Worm (Caenorhabditis elegans): ENCODE measurements around the gene oig-4.

- TF ChIP-seq elt-1 (tag; optimal IDR thresholded peaks at IDR 0.05; ENCODE audit: borderline replicate concordance, insufficient read depth) (no peak), nhr-76 (tag; optimal IDR thresholded peaks at IDR 0.05) (no peak), nhr-28 (tag; optimal IDR thresholded peaks at IDR 0.05) (no peak), mep-1 (tag; optimal IDR thresholded peaks at IDR 0.05) (no peak), hlh-1 (tag; optimal IDR thresholded peaks at IDR 0.05) (no peak), elt-3 (tag; optimal IDR thresholded peaks at IDR 0.05) (no peak), sptf-1 (tag; optimal IDR thresholded peaks at IDR 0.05) (no peak)
Measured at ce11 chrII:7607953-7608352, 5.4 kb upstream of the oig-4 start, which contains the start of gene lips-17.
